Worm (Caenorhabditis elegans): Measurements from ENCODE around the gene F43H9.4.

F43H9.4 gene

ce11 chrV:8044957-8045356 is 18.4 kb downstream of the F43H9.4 start (continued):
- no peak for TF ChIP-seq mdl-1 (tag; optimal IDR thresholded peaks at IDR 0.05)

- TF ChIP-seq ZK546.5 (tag; optimal IDR thresholded peaks at IDR 0.05) (no peak), nhr-77 (tag; optimal IDR thresholded peaks at IDR 0.05) (no peak), skn-1 (tag; optimal IDR thresholded peaks at IDR 0.05) (no peak), gmeb-1 (tag; optimal IDR thresholded peaks at IDR 0.05) (no peak), zag-1 (tag; optimal IDR thresholded peaks at IDR 0.05) (no peak), sma-3 (GFP tag; optimal IDR thresholded peaks at IDR 0.05) (no peak), lin-39 (tag; optimal IDR thresholded peaks at IDR 0.05) (no peak), Y55F3AM.14 (GFP tag; optimal IDR thresholded peaks at IDR 0.05) (no peak), nhr-6 (tag; optimal IDR thresholded peaks at IDR 0.05) (no peak), nhr-10 (tag; optimal IDR thresholded peaks at IDR 0.05) (no peak), nhr-23 (tag; optimal IDR thresholded peaks at IDR 0.05) (no peak), nhr-25 (tag; optimal IDR thresholded peaks at IDR 0.05) (no peak), snpc-4 (tag; optimal IDR thresholded peaks at IDR 0.05) (no peak)
Observed at ce11 chrV:8046706-8047105, 20.2 kb downstream of the F43H9.4 start, which contains the start of gene ZC513.3. Gene ZC513.3, plus strand, starts transcription at chrV:8047006.

- TF ChIP-seq nhr-11 (tag; optimal IDR thresholded peaks at IDR 0.05) (no peak), ztf-11 (tag; optimal IDR thresholded peaks at IDR 0.05) (no peak), nhr-23 (tag; optimal IDR thresholded peaks at IDR 0.05) (no peak), lin-13 (GFP tag; optimal IDR thresholded peaks at IDR 0.05) (no peak), unc-55 (GFP tag; optimal IDR thresholded peaks at IDR 0.05) (no peak), mab-5 (tag; optimal IDR thresholded peaks at IDR 0.05) (no peak), nhr-6 (tag; optimal IDR thresholded peaks at IDR 0.05) (no peak), dmd-4 (tag; optimal IDR thresholded peaks at IDR 0.05) (no peak)
Observed at ce11 chrV:8050059-8050677, 23.7 kb downstream of the F43H9.4 start.

- TF ChIP-seq ceh-82 (tag; optimal IDR thresholded peaks at IDR 0.05) (no peak), alr-1 (tag; optimal IDR thresholded peaks at IDR 0.05) (no peak), elt-3 (tag; optimal IDR thresholded peaks at IDR 0.05) (no peak), lin-39 (tag; optimal IDR thresholded peaks at IDR 0.05) (no peak), F13H6.1 (tag; optimal IDR thresholded peaks at IDR 0.05) (no peak), zag-1 (tag; optimal IDR thresholded peaks at IDR 0.05) (no peak), ztf-4 (tag; optimal IDR thresholded peaks at IDR 0.05) (no peak), dmd-4 (tag; optimal IDR thresholded peaks at IDR 0.05) (no peak), fos-1 (tag; optimal IDR thresholded peaks at IDR 0.05) (no peak), ama-1 (optimal IDR thresholded peaks at IDR 0.05) (no peak)
Observed at ce11 chrV:8050811-8051210, 24.3 kb downstream of the F43H9.4 start, which contains the start of gene col-43. Gene col-43, minus strand, starts transcription at chrV:8050911.

ce11 chrV:8051851-8052250 is 25.3 kb downstream of the F43H9.4 start, which contains the start of gene sth-1:
Gene sth-1, plus strand, starts transcription at chrV:8052151.
- no peak for TF ChIP-seq egl-27 (tag; optimal IDR thresholded peaks at IDR 0.05)
- TF ChIP-seq nhr-237 (tag; optimal IDR thresholded peaks at IDR 0.05), result no peak
- no peak for TF ChIP-seq fos-1 (tag; optimal IDR thresholded peaks at IDR 0.05)
- no peak for TF ChIP-seq crh-2 (tag; optimal IDR thresholded peaks at IDR 0.05)
- no peak for TF ChIP-seq elt-1 (tag; optimal IDR thresholded peaks at IDR 0.05)

ce11 chrV:8054130-8054529 is 27.6 kb downstream of the F43H9.4 start, which contains the start of gene ZC513.2:
Gene ZC513.2, plus strand, starts transcription at chrV:8054430.
- TF ChIP-seq gmeb-1 (tag; optimal IDR thresholded peaks at IDR 0.05), result no peak

- TF ChIP-seq peb-1 (tag; optimal IDR thresholded peaks at IDR 0.05) (no peak), ztf-1 (GFP tag; conservative IDR thresholded peaks at IDR 0.05) (no peak), snpc-4 (tag; optimal IDR thresholded peaks at IDR 0.05) (no peak), blmp-1 (tag; optimal IDR thresholded peaks at IDR 0.05; ENCODE audit: insufficient read depth) (peak; percentile 14)
Observed at ce11 chrV:8055170-8055569, 28.7 kb downstream of the F43H9.4 start.
